Fruit fly (Drosophila melanogaster): ENCODE results near the gene CG15019.

DNA sequence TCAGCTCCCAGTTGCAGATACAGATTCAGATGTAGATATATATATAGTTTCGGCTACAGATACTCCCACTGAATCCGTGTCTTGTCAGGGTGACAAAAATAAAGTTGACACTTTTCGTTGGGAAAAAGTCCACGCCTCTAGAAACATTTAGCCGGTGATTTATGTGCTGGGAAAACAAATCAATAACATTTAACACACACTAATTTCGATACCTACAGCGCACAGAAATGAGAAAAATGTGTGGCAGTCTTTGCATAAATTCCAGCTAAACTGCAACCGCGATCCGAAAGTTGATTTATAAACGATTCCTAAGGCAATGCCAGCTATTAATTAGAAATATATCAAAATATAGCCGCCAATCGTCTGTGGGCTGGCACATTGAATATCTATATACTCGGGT lies 17.6 kb downstream of the CG15019 start:
- TF ChIP-seq brk (GFP tag; optimal IDR thresholded peaks at IDR 0.05): no peak
- no peak for TF ChIP-seq usp (GFP tag; optimal IDR thresholded peaks at IDR 0.05)
- no peak for TF ChIP-seq lola (GFP tag; optimal IDR thresholded peaks at IDR 0.05)
- TF ChIP-seq fru (GFP tag; optimal IDR thresholded peaks at IDR 0.05): no peak
- TF ChIP-seq Hr83 (GFP tag; optimal IDR thresholded peaks at IDR 0.05; ENCODE audit: poor library complexity, severe bottlenecking): no peak
- TF ChIP-seq HLH106 (tag; optimal IDR thresholded peaks at IDR 0.05): no peak
- no peak for TF ChIP-seq GATAd (GFP tag; optimal IDR thresholded peaks at IDR 0.05)

Measured in whole organism, wandering third instar larva.